Fruit fly (Drosophila melanogaster) whole organism: Measurements from ENCODE around the gene Mpp6.

ENCODE experiments used
- Dll ChIP-seq: fragments of >200 bp; optimal IDR thresholded peaks from 2 replicates; lab custom pipeline; 2017
- psq ChIP-seq: fragments of >200 bp; optimal IDR thresholded peaks from 2 replicates; lab custom pipeline; 2017
- usp ChIP-seq: fragments of >200 bp; optimal IDR thresholded peaks from 2 replicates; lab custom pipeline; 2017; ENCODE audit warnings: missing biosample characterization, missing genetic modification characterization, mixed read lengths

dm6 chr2L:21166422-21166821, 10.3 kb downstream of the Mpp6 start:
- no peak for TF ChIP-seq usp (GFP tag; lab: Kevin White, UChicago)
- no peak for TF ChIP-seq Dll
- TF ChIP-seq psq (lab: Kevin White, UChicago) = no peak
